Worm (Caenorhabditis elegans): ENCODE results near the gene ceh-91.

ceh-91 gene

DNA sequence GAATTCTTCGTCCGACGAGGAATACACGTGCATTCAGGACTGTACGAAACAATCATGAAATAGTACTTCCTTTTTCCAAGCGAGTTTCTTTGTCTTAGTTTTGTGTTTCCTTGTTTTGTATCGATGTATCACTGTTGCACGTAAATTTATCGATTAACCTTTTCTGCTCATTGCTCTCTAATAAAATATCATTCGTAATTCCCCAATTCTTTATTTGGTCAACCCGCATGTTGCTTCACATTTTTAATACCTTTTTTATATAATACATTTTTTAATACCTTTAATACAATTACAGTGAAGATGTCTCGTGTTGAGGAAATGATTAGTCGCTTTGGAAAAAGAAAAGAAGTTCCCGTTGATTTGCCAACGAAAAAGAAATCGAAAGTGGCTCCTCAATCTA lies 8.7 kb upstream of the ceh-91 start, which contains the start of gene Y66D12A.1 (continued):
- TF ChIP-seq nfya-2 (GFP tag; IDR thresholded peaks at IDR 0.05): no peak

DNA sequence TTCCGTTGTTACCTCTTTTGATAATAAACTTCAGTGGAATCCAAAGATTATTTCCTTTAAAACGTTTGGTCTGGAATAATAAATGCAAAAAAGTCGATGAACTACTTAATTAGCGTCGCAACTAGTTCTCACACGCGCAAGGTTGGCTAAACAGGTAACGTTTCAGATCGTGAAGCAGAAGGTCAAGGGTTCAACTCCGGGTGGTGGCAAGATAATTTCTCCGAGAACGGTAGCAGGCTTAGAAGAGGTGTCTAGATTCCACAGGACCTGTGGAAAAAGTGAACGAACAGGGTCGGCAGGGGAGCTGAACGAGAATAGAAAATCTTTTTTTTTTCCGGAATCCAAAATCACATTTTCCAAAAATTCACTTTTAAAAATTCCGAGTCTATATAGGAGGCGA lies 7.6 kb upstream of the ceh-91 start:
- TF ChIP-seq hmg-1.2 (GFP tag; IDR thresholded peaks at IDR 0.05) (peak; percentile 33; the same call in 1 of the 2 replicates), nhr-120 (GFP tag; IDR thresholded peaks at IDR 0.05) (0 out of 2 replicates have a peak, but pooled peaks have one; percentile 31), tbp1 (GFP tag; optimal IDR thresholded peaks at IDR 0.05) (peak; percentile 72), Y95B8A.8 (GFP tag; IDR thresholded peaks at IDR 0.05) (0 out of 2 replicates have a peak, but pooled peaks have one; percentile 43), rpc-1 (optimal IDR thresholded peaks at IDR 0.05) (peak; percentile 19), rpc-1 (tag; optimal IDR thresholded peaks at IDR 0.05) (peak; percentile 64), ztf-25 (GFP tag; IDR thresholded peaks at IDR 0.05) (peak; percentile 55; the same call in 1 of the 2 replicates), egl-44 (GFP tag; IDR thresholded peaks at IDR 0.05) (peak; percentile 73; the same call in 1 of the 2 replicates), lin-26 (GFP tag; IDR thresholded peaks at IDR 0.05) (peak; percentile 83), nfyb-1 (GFP tag; IDR thresholded peaks at IDR 0.05) (0 out of 2 replicates have a peak, but pooled peaks have one; percentile 40), ceh-100 (GFP tag; IDR thresholded peaks at IDR 0.05) (0 out of 2 replicates have a peak, but pooled peaks have one; percentile 13), madf-3 (GFP tag; IDR thresholded peaks at IDR 0.05) (0 out of 2 replicates have a peak, but pooled peaks have one; percentile 4), D2030.7 (GFP tag; IDR thresholded peaks at IDR 0.05) (peak; percentile 49; the same call in 1 of the 2 replicates), B0261.1 (tag; optimal IDR thresholded peaks at IDR 0.05) (peak; percentile 43), madf-6 (GFP tag; IDR thresholded peaks at IDR 0.05) (peak; percentile 51)

DNA sequence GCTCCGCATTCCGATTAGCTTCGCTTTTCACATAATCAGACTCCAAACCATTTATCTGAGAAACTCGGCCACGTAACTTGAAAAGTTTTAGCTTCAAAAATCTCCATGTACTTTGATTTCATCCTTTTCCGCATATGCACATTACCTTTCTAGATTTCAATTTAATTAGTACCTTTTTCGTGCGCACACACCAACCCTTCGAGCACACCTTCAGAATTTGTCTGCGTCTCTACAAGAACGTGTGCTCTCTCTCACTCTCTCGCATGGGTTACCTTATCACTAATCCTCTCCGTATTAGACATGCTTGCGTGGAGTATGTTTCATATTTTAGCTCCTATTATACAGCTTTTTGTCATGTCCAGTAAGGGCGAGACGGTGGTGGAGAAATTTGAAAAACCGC lies 7.0 kb upstream of the ceh-91 start, which contains the start of gene Y66D12A.30:
Y66D12A.30 (plus strand) TSS at position 301 of the 400 bp plus-strand sequence.
- TF ChIP-seq snpc-1.1 (tag; optimal IDR thresholded peaks at IDR 0.05; ENCODE audit: insufficient read depth) (no peak), hmg-1.2 (GFP tag; IDR thresholded peaks at IDR 0.05) (peak; percentile 63)

DNA sequence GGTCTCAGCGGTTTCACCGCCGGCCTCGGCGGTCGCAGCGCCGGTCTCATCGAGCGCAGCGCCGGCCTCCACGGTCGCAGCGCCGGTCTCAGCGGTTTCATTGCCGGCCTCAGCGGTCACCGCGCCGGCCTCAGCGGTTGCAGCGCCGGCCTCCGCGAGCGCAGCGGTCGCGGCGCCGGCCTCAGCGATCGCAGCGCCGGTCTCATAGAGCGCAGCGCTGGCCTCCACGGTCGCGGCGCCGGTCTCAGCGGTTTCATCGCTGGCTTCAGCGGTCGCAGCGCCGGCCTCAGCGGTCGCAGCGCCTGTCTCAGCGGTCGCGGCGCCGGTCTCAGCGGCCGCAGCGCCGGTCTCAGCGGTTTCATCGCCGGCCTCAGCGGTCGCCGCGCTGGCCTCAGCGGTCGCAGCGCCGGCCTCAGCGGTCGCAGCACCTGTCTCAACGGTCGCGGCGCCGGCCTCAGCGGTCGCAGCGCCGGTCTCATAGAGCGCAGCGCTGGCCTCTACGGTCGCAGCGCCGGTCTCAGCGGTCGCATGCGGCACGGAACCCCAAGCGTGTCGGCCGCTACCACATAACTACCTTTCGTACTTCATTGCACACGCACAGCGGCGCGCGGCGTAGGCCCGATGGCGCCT lies 4.8 kb upstream of the ceh-91 start:
- no peak for TF ChIP-seq aptf-3 (GFP tag; IDR thresholded peaks at IDR 0.05)
- TF ChIP-seq ceh-100 (GFP tag; IDR thresholded peaks at IDR 0.05): no peak
- no peak for TF ChIP-seq ztf-25 (GFP tag; IDR thresholded peaks at IDR 0.05)
- 0 out of 2 replicates have a peak, but pooled peaks have one; percentile 28 for TF ChIP-seq bed-2 (GFP tag; IDR thresholded peaks at IDR 0.05)
- no peak for TF ChIP-seq Y53F4B.3 (GFP tag; IDR thresholded peaks at IDR 0.05)
- TF ChIP-seq F33H1.4 (GFP tag; IDR thresholded peaks at IDR 0.05): no peak
- TF ChIP-seq dpff-1 (tag; optimal IDR thresholded peaks at IDR 0.05): no peak
- TF ChIP-seq chd-7 (tag; optimal IDR thresholded peaks at IDR 0.05): no peak
- no peak for TF ChIP-seq ets-4 (GFP tag; optimal IDR thresholded peaks at IDR 0.05)
- no peak for TF ChIP-seq B0336.3 (GFP tag; IDR thresholded peaks at IDR 0.05)
- TF ChIP-seq nhr-90 (tag; optimal IDR thresholded peaks at IDR 0.05): no peak
- no peak for TF ChIP-seq ZK185.1 (tag; optimal IDR thresholded peaks at IDR 0.05; ENCODE audit: poor library complexity, severe bottlenecking)
- TF ChIP-seq lag-1 (GFP tag; IDR thresholded peaks at IDR 0.05): no peak
- TF ChIP-seq mcd-1 (GFP tag; IDR thresholded peaks at IDR 0.05): peak; percentile 54; the same call in 1 of the 2 replicates
- TF ChIP-seq lsl-1 (GFP tag; optimal IDR thresholded peaks at IDR 0.05): no peak
- peak; percentile 99 for TF ChIP-seq egrh-3 (GFP tag; IDR thresholded peaks at IDR 0.05)
- TF ChIP-seq attf-5 (GFP tag; optimal IDR thresholded peaks at IDR 0.05): no peak
- TF ChIP-seq F57A8.1 (GFP tag; optimal IDR thresholded peaks at IDR 0.05): no peak
- TF ChIP-seq F52B5.7 (tag; optimal IDR thresholded peaks at IDR 0.05): no peak
- TF ChIP-seq F37B4.10 (GFP tag; IDR thresholded peaks at IDR 0.05): 0 out of 2 replicates have a peak, but pooled peaks have one; percentile 20
- TF ChIP-seq hlh-26 (GFP tag; conservative IDR thresholded peaks at IDR 0.05): no peak
- no peak for TF ChIP-seq F39B2.1 (GFP tag; IDR thresholded peaks at IDR 0.05)
- TF ChIP-seq tbp1 (GFP tag; optimal IDR thresholded peaks at IDR 0.05): no peak
- no peak for TF ChIP-seq C17E4.6 (GFP tag; IDR thresholded peaks at IDR 0.05)
- TF ChIP-seq ceh-58 (GFP tag; IDR thresholded peaks at IDR 0.05): no peak
- no peak for TF ChIP-seq gei-17 (GFP tag; optimal IDR thresholded peaks at IDR 0.05)
- TF ChIP-seq dpl-1 (GFP tag; optimal IDR thresholded peaks at IDR 0.05): no peak
- no peak for TF ChIP-seq Y56A3A.18 (GFP tag; IDR thresholded peaks at IDR 0.05)
- no peak for TF ChIP-seq T07F8.4 (tag; optimal IDR thresholded peaks at IDR 0.05)
